Worm (Caenorhabditis elegans): ENCODE data around the gene C45H4.18.
A peak's percentile ranks its signal among the peaks of the same experiment; 100 is the strongest.

C45H4.18 gene

ce11 chrV:2181738-2182137 lies 6.4 kb downstream of the C45H4.18 start, which contains the start of gene srbc-16:
Gene srbc-16 (plus strand): TSS chrV:2182038.
- TF ChIP-seq nhr-85 (tag), result no peak
- TF ChIP-seq zag-1 (tag; optimal IDR thresholded peaks at IDR 0.05), result no peak
- no peak for TF ChIP-seq fkh-10 (GFP tag; optimal IDR thresholded peaks at IDR 0.05)
- no peak for TF ChIP-seq mep-1 (tag; optimal IDR thresholded peaks at IDR 0.05)
- no peak for TF ChIP-seq unc-130 (tag; optimal IDR thresholded peaks at IDR 0.05)
- TF ChIP-seq ceh-90 (tag; optimal IDR thresholded peaks at IDR 0.05), result no peak
- no peak for TF ChIP-seq lin-39 (tag; optimal IDR thresholded peaks at IDR 0.05)
- no peak for TF ChIP-seq sox-4 (tag; optimal IDR thresholded peaks at IDR 0.05)
- TF ChIP-seq ces-1 (GFP tag; optimal IDR thresholded peaks at IDR 0.05), result no peak
- no peak for TF ChIP-seq aly-2 (tag; optimal IDR thresholded peaks at IDR 0.05)
- no peak for TF ChIP-seq hpl-2 (GFP tag; optimal IDR thresholded peaks at IDR 0.05)
- no peak for TF ChIP-seq Y116A8C.19 (tag; optimal IDR thresholded peaks at IDR 0.05; ENCODE audit: borderline replicate concordance)
- no peak for TF ChIP-seq unc-62 (GFP tag; optimal IDR thresholded peaks at IDR 0.05)
- TF ChIP-seq egl-13 (tag; optimal IDR thresholded peaks at IDR 0.05), result no peak
- TF ChIP-seq pag-3 (tag; optimal IDR thresholded peaks at IDR 0.05; ENCODE audit: borderline replicate concordance, insufficient read depth), result no peak

- TF ChIP-seq efl-1 (optimal IDR thresholded peaks at IDR 0.05) (peak in 1 of 2 experiments; percentile 2), efl-1 (GFP tag; optimal IDR thresholded peaks at IDR 0.05 in 1 of 2) (peak in 1 of 2 experiments; percentile 84), hpl-2 (GFP tag; optimal IDR thresholded peaks at IDR 0.05) (no peak), lin-15B (tag; optimal IDR thresholded peaks at IDR 0.05) (no peak)
Measured at ce11 chrV:2183162-2183561, 7.8 kb downstream of the C45H4.18 start, which contains the start of gene cyp-33C2. Gene cyp-33C2 (plus strand): TSS chrV:2183488.

ce11 chrV:2185486-2185885 lies 10.1 kb downstream of the C45H4.18 start:
- TF ChIP-seq ama-1 (optimal IDR thresholded peaks at IDR 0.05) (no peak), efl-1 (optimal IDR thresholded peaks at IDR 0.05) (no peak), efl-1 (GFP tag; optimal IDR thresholded peaks at IDR 0.05 in 1 of 2) (peak in 1 of 2 experiments; percentile 10), dpl-1 (GFP tag; optimal IDR thresholded peaks at IDR 0.05) (peak in 1 of 3 experiments; percentile 1)

ce11 chrV:2187864-2188345 lies 12.6 kb downstream of the C45H4.18 start, which contains the start of gene Y5H2B.3:
Gene Y5H2B.3 (plus strand): TSS chrV:2188295.
- TF ChIP-seq pag-3 (tag; optimal IDR thresholded peaks at IDR 0.05; ENCODE audit: borderline replicate concordance, insufficient read depth) (no peak), elt-2 (tag; optimal IDR thresholded peaks at IDR 0.05) (no peak), C04F5.9 (tag; optimal IDR thresholded peaks at IDR 0.05) (no peak), ceh-88 (GFP tag; IDR thresholded peaks at IDR 0.05) (no peak), hpl-2 (GFP tag; optimal IDR thresholded peaks at IDR 0.05) (no peak), sox-4 (tag; optimal IDR thresholded peaks at IDR 0.05) (no peak), C16A3.4 (tag; optimal IDR thresholded peaks at IDR 0.05) (no peak), irx-1 (tag; optimal IDR thresholded peaks at IDR 0.05) (no peak), ceh-8 (GFP tag; optimal IDR thresholded peaks at IDR 0.05) (no peak), sptf-1 (tag; optimal IDR thresholded peaks at IDR 0.05) (no peak), xbp-1 (tag; optimal IDR thresholded peaks at IDR 0.05) (no peak), Y116A8C.19 (tag; optimal IDR thresholded peaks at IDR 0.05; ENCODE audit: borderline replicate concordance) (no peak), ztf-4 (tag; optimal IDR thresholded peaks at IDR 0.05) (no peak)

ce11 chrV:2190383-2190782 lies 15.0 kb downstream of the C45H4.18 start:
- no peak for TF ChIP-seq nhr-20 (tag; optimal IDR thresholded peaks at IDR 0.05)
- TF ChIP-seq snpc-4 (tag; optimal IDR thresholded peaks at IDR 0.05), result no peak
- no peak for TF ChIP-seq aly-2 (tag; optimal IDR thresholded peaks at IDR 0.05)
- no peak for TF ChIP-seq mep-1 (tag; optimal IDR thresholded peaks at IDR 0.05)
- no peak for TF ChIP-seq ceh-88 (GFP tag; IDR thresholded peaks at IDR 0.05)
- TF ChIP-seq egl-27 (tag; optimal IDR thresholded peaks at IDR 0.05), result no peak
- no peak for TF ChIP-seq nhr-84 (tag; optimal IDR thresholded peaks at IDR 0.05)
- no peak for TF ChIP-seq lin-13 (GFP tag; optimal IDR thresholded peaks at IDR 0.05)
- TF ChIP-seq zag-1 (tag; optimal IDR thresholded peaks at IDR 0.05), result no peak
- TF ChIP-seq aha-1 (tag; optimal IDR thresholded peaks at IDR 0.05), result no peak
- no peak for TF ChIP-seq Y116A8C.19 (tag; optimal IDR thresholded peaks at IDR 0.05; ENCODE audit: borderline replicate concordance)
- TF ChIP-seq unc-62 (GFP tag; optimal IDR thresholded peaks at IDR 0.05), result no peak
- TF ChIP-seq fkh-4 (tag; optimal IDR thresholded peaks at IDR 0.05; ENCODE audit: borderline replicate concordance), result no peak
- TF ChIP-seq pag-3 (tag; optimal IDR thresholded peaks at IDR 0.05; ENCODE audit: borderline replicate concordance, insufficient read depth), result no peak
